Worm (Caenorhabditis elegans) whole organism, L4 larva: Measurements from ENCODE around the gene srw-35.
"Not testable (repeated sequence)": the region's sequence is repeated elsewhere in the genome, so short reads cannot be mapped to it uniquely, and the experiment has no call there.

Source experiments
- arid-1 ChIP-seq: fragments of 200-800 bp; sonication (Bioruptor generic); conservative IDR thresholded peaks from 2 replicates; pipeline ENCODE4 v1.3.6; 2022; ENCODE audit warnings: missing genetic modification reagents, missing genetic modification characterization, missing compliant biosample characterization
- lin-15B ChIP-seq: fragments of 150-350 bp; sonication (generic microtip); optimal IDR thresholded peaks from 3 replicates; lab custom pipeline; 2014; ENCODE audit warnings: missing biosample characterization, missing genetic modification characterization
- lin-29 ChIP-seq: fragments of 200-800 bp; sonication (Bioruptor generic); IDR thresholded peaks from 2 replicates; pipeline ENCODE4 v1.3.6; 2022; ENCODE audit warnings: missing genetic modification reagents, missing genetic modification characterization, missing compliant biosample characterization
- lin-39 ChIP-seq: fragments of 150-350 bp; optimal IDR thresholded peaks from 2 replicates; lab custom pipeline; 2014; ENCODE audit warnings: missing biosample characterization, missing genetic modification reagents, missing genetic modification characterization
- unc-130 ChIP-seq: sonication (generic microtip); optimal IDR thresholded peaks from 2 replicates; lab custom pipeline; 2016; ENCODE audit warnings: missing genetic modification reagents, missing genetic modification characterization, missing compliant biosample characterization
- unc-62 ChIP-seq, 3 experiments: fragments of 150-350 bp in 1 of 3; sonication (generic microtip); optimal IDR thresholded peaks in 2 of 3; peaks in 1 of 3; 1 replicate in 1 of 3; 2 replicates in 2 of 3; lab custom pipeline; 2014 to 2017; ENCODE audit warnings: missing biosample characterization in 3 of 3, missing genetic modification characterization in 3 of 3, missing genetic modification reagents in 3 of 3, missing genotype in 1 of 3

ce11 chrV:16515140-16515539, 42.8 kb downstream of the srw-35 start, which contains the start of gene F36D3.5:
- not testable (repeated sequence) for TF ChIP-seq lin-29; lin-15B (tag; lab: Kevin White, UChicago); unc-62 (GFP tag; optimal IDR thresholded peaks at IDR 0.05 in 1 of 2; lab: Kevin White, UChicago); unc-62 (tag; optimal IDR thresholded peaks at IDR 0.05; lab: Kevin White, UChicago); lin-39 (tag; lab: Kevin White, UChicago); unc-130 (GFP tag; lab: Kevin White, UChicago); arid-1 (GFP tag; lab: Robert Waterston, UW)
